Fruit fly (Drosophila melanogaster) whole organism, embryonic: ENCODE results near the gene rempA.

ENCODE experiments used
- Atf3 ChIP-seq: fragments of 200-800 bp; sonication (Bioruptor generic); optimal IDR thresholded peaks from 3 replicates; lab custom pipeline; 2016; ENCODE audit warnings: missing biosample characterization, missing genetic modification characterization
- B-H2 ChIP-seq: fragments of 200-800 bp; sonication (Bioruptor generic); optimal IDR thresholded peaks from 2 replicates; lab custom pipeline; 2018; ENCODE audit warnings: missing biosample characterization, mild to moderate bottlenecking, missing genetic modification characterization
- Bteb2 ChIP-seq: fragments of 200-800 bp; sonication (Bioruptor generic); optimal IDR thresholded peaks from 2 replicates; lab custom pipeline; 2016; ENCODE audit warnings: missing biosample characterization, missing genetic modification characterization
- CG10147 ChIP-seq: fragments of 200-800 bp; sonication (Bioruptor generic); optimal IDR thresholded peaks from 2 replicates; lab custom pipeline; 2019; ENCODE audit warnings: missing biosample characterization, mild to moderate bottlenecking, missing genetic modification characterization, moderate library complexity
- CG10321 ChIP-seq: fragments of 200-800 bp; sonication (Bioruptor generic); IDR thresholded peaks from 2 replicates; pipeline ENCODE4 v1.3.6; 2022; ENCODE audit warnings: missing biosample characterization, missing genetic modification characterization
- CG10431 ChIP-seq: fragments of 200-800 bp; sonication (Bioruptor generic); optimal IDR thresholded peaks from 3 replicates; lab custom pipeline; 2018; ENCODE audit warnings: missing biosample characterization, mild to moderate bottlenecking, missing genetic modification characterization
- CG11085 ChIP-seq: fragments of 200-800 bp; sonication (Bioruptor generic); IDR thresholded peaks from 2 replicates; pipeline ENCODE4 v1.3.6; 2022; ENCODE audit warnings: missing biosample characterization, missing genetic modification characterization
- CG12104 ChIP-seq: fragments of 200-800 bp; sonication (Bioruptor generic); optimal IDR thresholded peaks from 3 replicates; lab custom pipeline; 2016; ENCODE audit warnings: missing biosample characterization, missing genetic modification characterization
- CG13296 ChIP-seq: fragments of 200-800 bp; sonication (Bioruptor generic); optimal IDR thresholded peaks from 3 replicates; lab custom pipeline; 2018; ENCODE audit warnings: missing biosample characterization, mild to moderate bottlenecking, missing genetic modification characterization
- CG15011 ChIP-seq: fragments of 200-800 bp; sonication (Bioruptor generic); optimal IDR thresholded peaks from 3 replicates; lab custom pipeline; 2018; ENCODE audit warnings: missing biosample characterization, mild to moderate bottlenecking, missing genetic modification characterization
- CG15269 ChIP-seq: fragments of 200-800 bp; sonication (Bioruptor generic); optimal IDR thresholded peaks from 2 replicates; lab custom pipeline; 2018; ENCODE audit warnings: missing biosample characterization, mild to moderate bottlenecking, missing genetic modification characterization, moderate library complexity
- CG15696 ChIP-seq: fragments of 200-800 bp; sonication (Bioruptor generic); optimal IDR thresholded peaks from 2 replicates; lab custom pipeline; 2019; ENCODE audit warnings: missing biosample characterization, mild to moderate bottlenecking, missing genetic modification characterization, moderate library complexity
- CG1602 ChIP-seq: fragments of 200-800 bp; sonication (Bioruptor generic); optimal IDR thresholded peaks from 3 replicates; lab custom pipeline; 2016; ENCODE audit warnings: missing biosample characterization, missing genetic modification characterization
- CG17359 ChIP-seq: fragments of 200-800 bp; sonication (Bioruptor generic); optimal IDR thresholded peaks from 3 replicates; lab custom pipeline; 2018; ENCODE audit warnings: missing biosample characterization, mild to moderate bottlenecking, missing genetic modification characterization, moderate library complexity
- CG17802 ChIP-seq: fragments of 200-800 bp; sonication (Bioruptor generic); optimal IDR thresholded peaks from 2 replicates; lab custom pipeline; 2018; ENCODE audit warnings: missing biosample characterization, mild to moderate bottlenecking, missing genetic modification characterization, moderate library complexity
- CG1792 ChIP-seq: fragments of 200-800 bp; sonication (Bioruptor generic); optimal IDR thresholded peaks from 2 replicates; lab custom pipeline; 2016; ENCODE audit warnings: missing biosample characterization, missing genetic modification characterization
- CG2712 ChIP-seq: fragments of 200-800 bp; optimal IDR thresholded peaks from 3 replicates; lab custom pipeline; 2019; ENCODE audit warnings: missing biosample characterization, mild to moderate bottlenecking, missing genetic modification characterization, moderate library complexity
- CG32767 ChIP-seq: fragments of 200-800 bp; sonication (Bioruptor generic); IDR thresholded peaks from 2 replicates; pipeline ENCODE4 v1.3.6; 2022; ENCODE audit warnings: missing biosample characterization, missing genetic modification characterization
- CG6254 ChIP-seq: fragments of 200-800 bp; sonication (Bioruptor generic); optimal IDR thresholded peaks from 3 replicates; lab custom pipeline; 2017; ENCODE audit warnings: mild to moderate bottlenecking, missing biosample characterization, missing genetic modification reagents, missing genetic modification characterization
- CG7745 ChIP-seq: fragments of 200-800 bp; sonication (Bioruptor generic); optimal IDR thresholded peaks from 2 replicates; lab custom pipeline; 2018; ENCODE audit warnings: missing biosample characterization, mild to moderate bottlenecking, missing genetic modification characterization, moderate library complexity
- CG8359 ChIP-seq: fragments of 200-800 bp; sonication (Bioruptor generic); optimal IDR thresholded peaks from 2 replicates; lab custom pipeline; 2017; ENCODE audit warnings: missing biosample characterization, mild to moderate bottlenecking, missing genetic modification characterization, borderline replicate concordance
- CG8478 ChIP-seq: fragments of >200 bp; optimal IDR thresholded peaks from 2 replicates; lab custom pipeline; 2018
- D19A ChIP-seq: fragments of 200-800 bp; optimal IDR thresholded peaks from 3 replicates; lab custom pipeline; 2019; ENCODE audit warnings: missing biosample characterization, mild to moderate bottlenecking, missing genetic modification characterization, moderate library complexity
- Deaf1 ChIP-seq: fragments of 200-800 bp; optimal IDR thresholded peaks from 3 replicates; lab custom pipeline; 2019; ENCODE audit warnings: missing biosample characterization, mild to moderate bottlenecking, missing genetic modification characterization, moderate library complexity
- Doc3 ChIP-seq: fragments of 200-800 bp; sonication (Bioruptor generic); IDR thresholded peaks from 3 replicates; pipeline ENCODE4 v1.3.6; 2022; ENCODE audit warnings: missing biosample characterization, missing genetic modification characterization; ENCODE audit not compliant: partially characterized antibody
- HLH54F ChIP-seq: fragments of 200-800 bp; sonication (Bioruptor generic); optimal IDR thresholded peaks from 3 replicates; lab custom pipeline; 2016; ENCODE audit warnings: missing biosample characterization, missing genetic modification characterization
- Hmr ChIP-seq: fragments of 200-800 bp; sonication (Bioruptor generic); optimal IDR thresholded peaks from 3 replicates; lab custom pipeline; 2017; ENCODE audit warnings: mild to moderate bottlenecking, missing biosample characterization, missing genetic modification reagents, missing genetic modification characterization
- Hmx ChIP-seq: fragments of 200-800 bp; sonication (Bioruptor generic); optimal IDR thresholded peaks from 2 replicates; lab custom pipeline; 2016; ENCODE audit warnings: missing biosample characterization, missing genetic modification characterization
- Nf-YB ChIP-seq: fragments of 200-800 bp; sonication (Bioruptor generic); optimal IDR thresholded peaks from 3 replicates; lab custom pipeline; 2019; ENCODE audit warnings: missing biosample characterization, mild to moderate bottlenecking, missing genetic modification characterization, moderate library complexity
- Nf-YC ChIP-seq: fragments of 200-800 bp; optimal IDR thresholded peaks from 3 replicates; lab custom pipeline; 2019; ENCODE audit warnings: missing biosample characterization, mild to moderate bottlenecking, missing genetic modification characterization, moderate library complexity
- Pdp1 ChIP-seq, 2 experiments: fragments of 200-800 bp; sonication (Bioruptor generic); optimal IDR thresholded peaks; 3 replicates each; lab custom pipeline; 2016; ENCODE audit warnings: missing biosample characterization in 2 of 2, missing genetic modification characterization in 2 of 2, mild to moderate bottlenecking in 1 of 2, moderate library complexity in 1 of 2
- Ravus ChIP-seq: fragments of 200-800 bp; sonication (Bioruptor generic); IDR thresholded peaks from 2 replicates; pipeline ENCODE4 v1.3.6; 2022; ENCODE audit warnings: missing biosample characterization, missing genetic modification characterization
- abd-A ChIP-seq: fragments of 200-800 bp; sonication (Bioruptor generic); optimal IDR thresholded peaks from 3 replicates; lab custom pipeline; 2019; ENCODE audit warnings: missing biosample characterization, mild to moderate bottlenecking, missing genetic modification characterization, moderate library complexity
- aop ChIP-seq: fragments of 200-800 bp; sonication (Bioruptor generic); IDR thresholded peaks from 2 replicates; pipeline ENCODE4 v1.3.6; 2022; ENCODE audit warnings: missing biosample characterization, missing genetic modification characterization
- ara ChIP-seq: fragments of 200-800 bp; sonication (Bioruptor generic); IDR thresholded peaks from 2 replicates; pipeline ENCODE4 v1.3.6; 2022; ENCODE audit warnings: missing biosample characterization, missing genetic modification characterization
- fu2 ChIP-seq: fragments of 200-800 bp; sonication (Bioruptor generic); optimal IDR thresholded peaks from 2 replicates; lab custom pipeline; 2016; ENCODE audit warnings: missing biosample characterization, missing genetic modification characterization
- gsb ChIP-seq: fragments of 200-800 bp; sonication (Bioruptor generic); IDR thresholded peaks from 2 replicates; pipeline ENCODE4 v1.3.6; 2022; ENCODE audit warnings: missing biosample characterization, missing genetic modification characterization
- hth ChIP-seq: fragments of >200 bp; optimal IDR thresholded peaks from 2 replicates; lab custom pipeline; 2017; ENCODE audit warnings: inconsistent platforms
- lola ChIP-seq, 3 experiments: fragments of >200 bp in 2 of 3; fragments of 200-800 bp in 1 of 3; sonication (Bioruptor generic) in 1 of 3; optimal IDR thresholded peaks; 2 replicates each; lab custom pipeline; 2017 to 2019; ENCODE audit warnings: missing biosample characterization in 3 of 3, missing genetic modification characterization in 3 of 3, mild to moderate bottlenecking in 1 of 3, moderate library complexity in 1 of 3
- mirr ChIP-seq: fragments of 200-800 bp; sonication (Bioruptor generic); optimal IDR thresholded peaks from 3 replicates; lab custom pipeline; 2018; ENCODE audit warnings: missing biosample characterization, mild to moderate bottlenecking, missing genetic modification characterization
- nom ChIP-seq: fragments of 200-800 bp; sonication (Bioruptor generic); optimal IDR thresholded peaks from 2 replicates; lab custom pipeline; 2017; ENCODE audit warnings: missing biosample characterization, missing genetic modification characterization, mild to moderate bottlenecking, moderate library complexity, missing genetic modification reagents
- odd ChIP-seq: fragments of 200-800 bp; sonication (Bioruptor generic); optimal IDR thresholded peaks from 2 replicates; lab custom pipeline; 2017; ENCODE audit warnings: missing biosample characterization, mild to moderate bottlenecking, missing genetic modification characterization
- p53 ChIP-seq: fragments of 200-800 bp; sonication (Bioruptor generic); optimal IDR thresholded peaks from 2 replicates; lab custom pipeline; 2016; ENCODE audit warnings: missing biosample characterization, missing genetic modification characterization
- pho ChIP-seq: fragments of 200-800 bp; sonication (Bioruptor generic); optimal IDR thresholded peaks from 2 replicates; lab custom pipeline; 2016; ENCODE audit warnings: missing biosample characterization, missing genetic modification characterization
- psq ChIP-seq: fragments of 200-800 bp; sonication (Bioruptor generic); optimal IDR thresholded peaks from 2 replicates; lab custom pipeline; 2017; ENCODE audit warnings: missing biosample characterization, missing genetic modification characterization
- sim ChIP-seq: fragments of 200-800 bp; sonication (Bioruptor generic); IDR thresholded peaks from 2 replicates; pipeline ENCODE4 v1.3.6; 2022; ENCODE audit warnings: missing biosample characterization, missing genetic modification characterization
- sisA ChIP-seq: fragments of 200-800 bp; sonication (Bioruptor generic); IDR thresholded peaks from 2 replicates; pipeline ENCODE4 v1.3.6; 2022; ENCODE audit warnings: missing biosample characterization, missing genetic modification characterization
- so ChIP-seq: fragments of 200-800 bp; sonication (Bioruptor generic); IDR thresholded peaks from 3 replicates; pipeline ENCODE4 v1.3.6; 2022; ENCODE audit warnings: missing biosample characterization, missing genetic modification characterization
- ssp ChIP-seq: fragments of 200-800 bp; sonication (Bioruptor generic); IDR thresholded peaks from 2 replicates; pipeline ENCODE4 v1.3.6; 2022; ENCODE audit warnings: missing biosample characterization, missing genetic modification characterization
- zen2 ChIP-seq: fragments of 200-800 bp; sonication (Bioruptor generic); IDR thresholded peaks from 3 replicates; pipeline ENCODE4 v1.3.6; 2022; ENCODE audit warnings: missing biosample characterization, missing genetic modification characterization; ENCODE audit not compliant: partially characterized antibody

rempA gene

DNA sequence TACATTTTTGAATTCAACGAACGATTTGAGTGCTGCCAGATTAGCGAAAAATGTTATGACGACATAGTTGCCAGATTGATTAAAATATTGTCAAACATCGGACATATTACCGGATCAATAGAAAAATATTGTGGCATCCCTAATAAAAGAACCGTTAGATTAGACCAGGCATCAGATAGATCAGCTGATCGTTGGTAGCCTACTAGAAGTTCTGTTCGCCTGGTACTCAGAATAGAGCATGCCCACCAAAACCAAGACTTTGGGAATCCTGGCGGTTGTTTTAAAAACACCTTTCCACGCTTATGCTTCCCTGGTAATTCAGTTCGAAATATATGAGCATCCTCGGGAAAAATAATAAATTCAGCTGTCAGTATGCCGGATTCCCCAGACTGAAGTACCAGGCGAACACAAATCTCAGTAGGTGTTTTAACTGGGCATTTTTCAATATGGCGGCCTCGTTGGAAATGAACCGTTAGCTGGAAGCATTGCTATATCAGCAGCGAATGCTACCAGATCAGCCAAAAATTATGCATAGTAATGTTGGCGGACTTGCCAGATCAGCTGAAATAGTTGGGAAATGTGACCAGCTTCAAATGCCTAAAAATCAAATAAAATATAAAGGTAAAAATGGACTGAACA, 19.4 kb downstream of the rempA start (continued):
- TF ChIP-seq CG10147 (GFP tag; lab: Kevin White, UChicago) (peak; percentile 16), HLH54F (GFP tag; lab: Kevin White, UChicago) (no peak), CG32767 (GFP tag; lab: Robert Waterston, UW) (no peak), lola (GFP tag; optimal IDR thresholded peaks at IDR 0.05; lab: Kevin White, UChicago) (no peak), CG17359 (tag; lab: Kevin White, UChicago) (no peak), CG17802 (tag; lab: Kevin White, UChicago) (no peak), CG10431 (GFP tag; lab: Kevin White, UChicago) (peak; percentile 42), ssp (GFP tag; lab: Robert Waterston, UW) (0 out of 2 replicates have a peak, but pooled peaks have one; percentile 24), CG1792 (GFP tag; lab: Kevin White, UChicago) (no peak), Nf-YC (tag; lab: Kevin White, UChicago) (peak; percentile 56), gsb (no peak), CG15696 (tag; lab: Kevin White, UChicago) (peak; percentile 13), pho (GFP tag; lab: Kevin White, UChicago) (peak; percentile 54), CG1602 (GFP tag; lab: Kevin White, UChicago) (no peak), nom (GFP tag; lab: Kevin White, UChicago) (peak; percentile 21), CG15269 (tag; lab: Kevin White, UChicago) (peak; percentile 44), D19A (peak; percentile 8), Hmr (peak; percentile 94), Deaf1 (tag; lab: Kevin White, UChicago) (peak; percentile 26), psq (GFP tag; lab: Kevin White, UChicago) (no peak), Doc3 (GFP tag; lab: Robert Waterston, UW) (peak; percentile 61; the same call in 1 of the 3 replicates), fu2 (GFP tag; lab: Kevin White, UChicago) (no peak), CG8359 (GFP tag; lab: Kevin White, UChicago) (no peak), Ravus (no peak), CG8478 (lab: Kevin White, UChicago) (no peak), mirr (GFP tag; lab: Kevin White, UChicago) (peak; percentile 37), so (GFP tag; lab: Robert Waterston, UW) (peak; percentile 51; the same call in 1 of the 3 replicates), aop (GFP tag; lab: Robert Waterston, UW) (no peak), sim (0 out of 2 replicates have a peak, but pooled peaks have one; percentile 21), CG10321 (GFP tag; lab: Robert Waterston, UW) (no peak), CG6254 (GFP tag; lab: Kevin White, UChicago) (peak; percentile 1), sisA (GFP tag; lab: Robert Waterston, UW) (no peak), odd (no peak), CG11085 (GFP tag; lab: Robert Waterston, UW) (no peak), hth (lab: Kevin White, UChicago) (no peak), CG2712 (tag; lab: Kevin White, UChicago) (peak; percentile 55), ara (no peak), Pdp1 (GFP tag; optimal IDR thresholded peaks at IDR 0.05; lab: Kevin White, UChicago) (peak in 1 of 2 experiments; percentile 8), abd-A (tag; lab: Kevin White, UChicago) (peak; percentile 95), Hmx (GFP tag; lab: Kevin White, UChicago) (no peak), Nf-YB (GFP tag; lab: Kevin White, UChicago) (peak; percentile 43), CG12104 (GFP tag; lab: Kevin White, UChicago) (no peak), Atf3 (GFP tag; lab: Kevin White, UChicago) (no peak), p53 (no peak), CG13296 (no peak), B-H2 (GFP tag; lab: Kevin White, UChicago) (no peak), Bteb2 (no peak), CG7745 (tag; lab: Kevin White, UChicago) (peak; percentile 26), zen2 (GFP tag; lab: Robert Waterston, UW) (peak; percentile 75; the same call in 2 of the 3 replicates), CG15011 (GFP tag; lab: Kevin White, UChicago) (no peak)
